Worm (Caenorhabditis elegans) whole organism, young adult: ENCODE measurements around the gene adt-2.
A peak's percentile ranks its signal among the peaks of the same experiment; 100 is the strongest.

ENCODE experiments used
- B0035.1 ChIP-seq: sonication (generic microtip); optimal IDR thresholded peaks from 2 replicates; lab custom pipeline; 2016; ENCODE audit warnings: missing genetic modification characterization, mild to moderate bottlenecking, missing compliant biosample characterization, missing genotype, missing genetic modification reagents
- B0336.3 ChIP-seq: fragments of 200-800 bp; sonication (Bioruptor generic); IDR thresholded peaks from 2 replicates; pipeline ENCODE4 v1.3.6; 2022; ENCODE audit warnings: missing genetic modification characterization, missing compliant biosample characterization
- C17E4.6 ChIP-seq: fragments of 200-800 bp; sonication (Bioruptor generic); IDR thresholded peaks from 2 replicates; pipeline ENCODE4 v1.3.6; 2022; ENCODE audit warnings: missing genetic modification reagents, missing genetic modification characterization, missing compliant biosample characterization
- F22D6.2 ChIP-seq: sonication (generic microtip); optimal IDR thresholded peaks from 2 replicates; lab custom pipeline; 2016; ENCODE audit warnings: mild to moderate bottlenecking, missing genetic modification characterization, missing compliant biosample characterization
- F39B2.1 ChIP-seq: fragments of 200-800 bp; sonication (Bioruptor generic); IDR thresholded peaks from 2 replicates; pipeline ENCODE4 v1.3.6; 2022; ENCODE audit warnings: missing genetic modification reagents, missing genetic modification characterization, missing compliant biosample characterization
- F57A8.1 ChIP-seq: fragments of 200-800 bp; sonication (Bioruptor generic); optimal IDR thresholded peaks from 2 replicates; lab custom pipeline; 2018; ENCODE audit warnings: mild to moderate bottlenecking, missing genetic modification characterization, moderate library complexity, missing compliant biosample characterization
- ZK185.1 ChIP-seq: sonication (generic microtip); optimal IDR thresholded peaks from 2 replicates; lab custom pipeline; 2016; ENCODE audit warnings: mild to moderate bottlenecking, missing genetic modification characterization, missing compliant biosample characterization; ENCODE audit not compliant: poor library complexity, severe bottlenecking
- akir-1 ChIP-seq: fragments of 200-800 bp; sonication (Bioruptor generic); optimal IDR thresholded peaks from 2 replicates; lab custom pipeline; 2018; ENCODE audit warnings: mild to moderate bottlenecking, missing genetic modification characterization, moderate library complexity, missing compliant biosample characterization
- ama-1 ChIP-seq, 3 experiments: fragments of 150-350 bp in 1 of 3; sonication (generic microtip) in 2 of 3; optimal IDR thresholded peaks; 2 replicates each; lab custom pipeline; 2014 to 2018; ENCODE audit warnings: missing biosample characterization in 2 of 3, missing genetic modification characterization in 2 of 3, missing genetic modification reagents in 2 of 3
- aptf-2 ChIP-seq: fragments of 200-800 bp; sonication (Bioruptor generic); conservative IDR thresholded peaks from 2 replicates; pipeline ENCODE4 v1.3.6; 2022; ENCODE audit warnings: missing genetic modification reagents, missing genetic modification characterization, missing compliant biosample characterization
- atf-7 ChIP-seq: sonication (generic microtip); optimal IDR thresholded peaks from 2 replicates; lab custom pipeline; 2017; ENCODE audit warnings: mild to moderate bottlenecking, missing genetic modification characterization, missing compliant biosample characterization
- attf-5 ChIP-seq: fragments of 200-800 bp; sonication (Bioruptor generic); optimal IDR thresholded peaks from 2 replicates; lab custom pipeline; 2018; ENCODE audit warnings: mild to moderate bottlenecking, missing genetic modification characterization, missing compliant biosample characterization
- bed-1 ChIP-seq: fragments of 200-800 bp; sonication (Bioruptor generic); IDR thresholded peaks from 2 replicates; pipeline ENCODE4 v1.3.6; 2022; ENCODE audit warnings: missing genetic modification reagents, missing genetic modification characterization, missing compliant biosample characterization
- ccch-3 ChIP-seq: fragments of 200-800 bp; sonication (Bioruptor generic); optimal IDR thresholded peaks from 2 replicates; lab custom pipeline; 2018; ENCODE audit warnings: mild to moderate bottlenecking, missing genetic modification characterization, missing compliant biosample characterization
- cebp-2 ChIP-seq: fragments of 200-800 bp; sonication (Bioruptor generic); IDR thresholded peaks from 2 replicates; pipeline ENCODE4 v1.3.6; 2022; ENCODE audit warnings: missing genetic modification characterization, missing compliant biosample characterization
- ceh-58 ChIP-seq: fragments of 200-800 bp; sonication (Bioruptor generic); IDR thresholded peaks from 2 replicates; pipeline ENCODE4 v1.3.6; 2022; ENCODE audit warnings: missing genetic modification characterization, missing compliant biosample characterization
- die-1 ChIP-seq: sonication (generic microtip); optimal IDR thresholded peaks from 2 replicates; lab custom pipeline; 2016; ENCODE audit warnings: missing genotype, mild to moderate bottlenecking, missing genetic modification characterization, missing compliant biosample characterization
- dox-1 ChIP-seq: fragments of 200-800 bp; sonication (Bioruptor generic); IDR thresholded peaks from 2 replicates; pipeline ENCODE4 v1.3.6; 2022; ENCODE audit warnings: missing genetic modification reagents, missing genetic modification characterization, missing compliant biosample characterization
- dpff-1 ChIP-seq: sonication (generic microtip); optimal IDR thresholded peaks from 2 replicates; lab custom pipeline; 2017; ENCODE audit warnings: mild to moderate bottlenecking, missing genetic modification characterization, missing compliant biosample characterization
- egl-44 ChIP-seq: fragments of 200-800 bp; sonication (Bioruptor generic); IDR thresholded peaks from 2 replicates; pipeline ENCODE4 v1.3.6; 2022; ENCODE audit warnings: missing genetic modification reagents, missing genetic modification characterization, missing compliant biosample characterization
- lsy-27 ChIP-seq: sonication (generic microtip); optimal IDR thresholded peaks from 2 replicates; lab custom pipeline; 2017; ENCODE audit warnings: missing genetic modification characterization, mild to moderate bottlenecking, missing compliant biosample characterization, antibody characterized with exemption, missing genotype, borderline replicate concordance; ENCODE audit not compliant: insufficient read depth
- mel-28 ChIP-seq: sonication (generic microtip); optimal IDR thresholded peaks from 2 replicates; lab custom pipeline; 2016; ENCODE audit warnings: borderline replicate concordance, mild to moderate bottlenecking, missing genetic modification characterization, missing compliant biosample characterization
- mes-4 ChIP-seq: sonication (generic microtip); optimal IDR thresholded peaks from 2 replicates; lab custom pipeline; 2016; ENCODE audit warnings: missing genotype, missing genetic modification characterization, missing compliant biosample characterization
- nfya-2 ChIP-seq: fragments of 200-800 bp; sonication (Bioruptor generic); IDR thresholded peaks from 2 replicates; pipeline ENCODE4 v1.3.6; 2022; ENCODE audit warnings: missing genetic modification reagents, missing genetic modification characterization, missing compliant biosample characterization
- nfyb-1 ChIP-seq: fragments of 200-800 bp; sonication (Bioruptor generic); IDR thresholded peaks from 2 replicates; pipeline ENCODE4 v1.3.6; 2022; ENCODE audit warnings: missing genetic modification reagents, missing genetic modification characterization, missing compliant biosample characterization
- nhr-120 ChIP-seq: fragments of 200-800 bp; sonication (Bioruptor generic); IDR thresholded peaks from 2 replicates; pipeline ENCODE4 v1.3.6; 2022; ENCODE audit warnings: missing genetic modification characterization, missing compliant biosample characterization
- nhr-179 ChIP-seq: sonication (generic microtip); optimal IDR thresholded peaks from 2 replicates; lab custom pipeline; 2016; ENCODE audit warnings: mild to moderate bottlenecking, missing genetic modification characterization, missing compliant biosample characterization
- nhr-27 ChIP-seq: fragments of 200-800 bp; sonication (Bioruptor generic); optimal IDR thresholded peaks from 2 replicates; lab custom pipeline; 2018; ENCODE audit warnings: mild to moderate bottlenecking, missing genetic modification characterization, moderate library complexity, missing compliant biosample characterization
- pha-4 ChIP-seq: fragments of 150-350 bp; sonication (generic microtip); optimal IDR thresholded peaks from 2 replicates; lab custom pipeline; 2014; ENCODE audit warnings: missing biosample characterization, missing genetic modification reagents, missing genetic modification characterization
- rcor-1 ChIP-seq: fragments of 200-800 bp; sonication (Bioruptor generic); IDR thresholded peaks from 2 replicates; pipeline ENCODE4 v1.3.6; 2022; ENCODE audit warnings: missing genetic modification reagents, missing genetic modification characterization, missing compliant biosample characterization
- rec-8 ChIP-seq, 2 experiments: sonication (generic microtip); optimal IDR thresholded peaks; 2 replicates each; lab custom pipeline; 2016; ENCODE audit warnings: mild to moderate bottlenecking in 2 of 2, missing genetic modification characterization in 2 of 2, missing genetic modification reagents in 2 of 2, missing genotype in 2 of 2, missing biosample characterization in 1 of 2, missing compliant biosample characterization in 1 of 2, moderate library complexity in 1 of 2
- repo-1 ChIP-seq: sonication (generic microtip); optimal IDR thresholded peaks from 2 replicates; lab custom pipeline; 2017; ENCODE audit warnings: mild to moderate bottlenecking, missing genetic modification characterization, missing compliant biosample characterization
- snpc-1.1 ChIP-seq: sonication (generic microtip); optimal IDR thresholded peaks from 2 replicates; lab custom pipeline; 2017; ENCODE audit warnings: missing genetic modification characterization, mild to moderate bottlenecking, missing compliant biosample characterization, antibody characterized with exemption, moderate library complexity, missing genotype, missing genetic modification reagents; ENCODE audit not compliant: insufficient read depth
- somi-1 ChIP-seq: fragments of 200-800 bp; sonication (Bioruptor generic); optimal IDR thresholded peaks from 2 replicates; lab custom pipeline; 2018; ENCODE audit warnings: mild to moderate bottlenecking, missing genetic modification characterization, missing compliant biosample characterization
- tbp1 ChIP-seq: fragments of 200-800 bp; sonication (Bioruptor generic); optimal IDR thresholded peaks from 2 replicates; lab custom pipeline; 2018; ENCODE audit warnings: mild to moderate bottlenecking, missing genetic modification characterization, missing compliant biosample characterization
- tlf-1 ChIP-seq: fragments of 200-800 bp; sonication (Bioruptor generic); optimal IDR thresholded peaks from 2 replicates; lab custom pipeline; 2018; ENCODE audit warnings: mild to moderate bottlenecking, missing genetic modification characterization, missing compliant biosample characterization
- unc-62 ChIP-seq: fragments of 150-350 bp; optimal IDR thresholded peaks from 2 replicates; lab custom pipeline; 2014; ENCODE audit warnings: missing biosample characterization, missing genetic modification reagents, missing genetic modification characterization
- xnd-1 ChIP-seq: sonication (generic microtip); optimal IDR thresholded peaks from 2 replicates; lab custom pipeline; 2016; ENCODE audit warnings: missing genotype, missing genetic modification reagents, missing genetic modification characterization, missing compliant biosample characterization
- zfh-2 ChIP-seq: fragments of 200-800 bp; sonication (Bioruptor generic); conservative IDR thresholded peaks from 2 replicates; pipeline ENCODE4 v1.3.6; 2022; ENCODE audit warnings: missing genetic modification reagents, missing genetic modification characterization, missing compliant biosample characterization
- ztf-18 ChIP-seq: sonication (generic microtip); optimal IDR thresholded peaks from 2 replicates; lab custom pipeline; 2016; ENCODE audit warnings: missing genotype, mild to moderate bottlenecking, missing genetic modification characterization, missing compliant biosample characterization
- ztf-26 ChIP-seq: sonication (generic microtip); optimal IDR thresholded peaks from 2 replicates; lab custom pipeline; 2017; ENCODE audit warnings: missing genetic modification characterization, missing compliant biosample characterization
- ztf-3 ChIP-seq: fragments of 200-800 bp; sonication (Bioruptor generic); optimal IDR thresholded peaks from 2 replicates; lab custom pipeline; 2018; ENCODE audit warnings: mild to moderate bottlenecking, missing genetic modification characterization, missing compliant biosample characterization

Gene adt-2

DNA sequence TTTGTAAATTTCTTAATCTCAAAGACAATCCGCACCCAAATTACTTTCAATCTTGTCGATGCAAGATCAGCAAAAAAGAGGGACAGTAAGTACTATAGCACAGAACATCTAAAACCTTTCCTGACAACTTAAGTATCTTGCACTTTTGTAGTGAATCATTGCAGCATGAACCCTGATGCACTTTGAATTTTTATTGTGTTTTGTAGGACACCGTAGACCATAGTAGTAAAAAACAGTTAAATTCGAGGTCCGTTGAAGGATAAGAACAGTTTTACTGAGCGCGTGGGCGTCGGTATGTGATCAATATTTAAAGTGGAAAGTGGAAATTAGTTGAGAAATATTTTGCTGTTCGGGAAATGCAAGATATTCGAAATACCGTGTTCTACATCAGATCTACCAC is 3.8 kb upstream of the adt-2 start (continued):
- TF ChIP-seq nfyb-1 (GFP tag; lab: Robert Waterston, UW) (no peak), attf-5 (no peak)

- TF ChIP-seq mel-28 (no peak), rcor-1 (GFP tag; lab: Robert Waterston, UW) (no peak), somi-1 (GFP tag; lab: Kevin White, UChicago) (no peak), attf-5 (no peak), dpff-1 (tag; lab: Kevin White, UChicago) (no peak), bed-1 (GFP tag; lab: Robert Waterston, UW) (no peak), rec-8 (tag; optimal IDR thresholded peaks at IDR 0.05; lab: Kevin White, UChicago) (no peak), ccch-3 (GFP tag; lab: Kevin White, UChicago) (no peak), snpc-1.1 (tag; lab: Kevin White, UChicago) (no peak), xnd-1 (tag; lab: Kevin White, UChicago) (no peak), ceh-58 (GFP tag; lab: Robert Waterston, UW) (no peak), nhr-179 (tag; lab: Kevin White, UChicago) (no peak), aptf-2 (GFP tag; lab: Robert Waterston, UW) (no peak), egl-44 (no peak), dox-1 (GFP tag; lab: Robert Waterston, UW) (no peak), F39B2.1 (GFP tag; lab: Robert Waterston, UW) (no peak), unc-62 (GFP tag; lab: Kevin White, UChicago) (no peak), die-1 (no peak), C17E4.6 (GFP tag; lab: Robert Waterston, UW) (no peak), repo-1 (no peak)
These were observed 2.1 kb upstream of the adt-2 start for ce11 chrX:7583930-7584329.

DNA sequence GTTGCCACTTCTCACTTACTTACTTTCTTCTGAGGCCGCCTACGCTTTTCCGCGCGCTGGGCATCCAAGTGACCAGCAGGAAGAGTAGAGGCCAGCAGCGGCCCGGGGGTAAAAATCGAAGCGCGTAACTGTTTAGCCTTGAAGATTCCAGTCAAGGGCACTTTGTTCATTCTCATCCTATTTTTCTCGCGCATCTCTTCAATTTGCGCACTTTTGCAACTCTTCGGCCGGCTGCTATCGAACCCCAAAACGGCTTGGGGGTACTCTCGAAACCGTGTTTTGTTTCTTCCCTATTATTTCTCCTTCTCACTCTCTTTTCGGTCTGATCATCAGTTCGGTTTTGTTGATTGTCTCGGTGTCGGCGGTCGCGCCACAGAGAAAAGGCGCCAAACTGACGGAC is 579 bp downstream of the adt-2 start:
- TF ChIP-seq lsy-27 (tag; lab: Kevin White, UChicago): no peak
- TF ChIP-seq ztf-26: peak; percentile 5
- no peak for TF ChIP-seq akir-1
- TF ChIP-seq zfh-2 (GFP tag; lab: Robert Waterston, UW): peak; percentile 52; the same call in 1 of the 2 replicates
- no peak for TF ChIP-seq dox-1 (GFP tag; lab: Robert Waterston, UW)
- TF ChIP-seq ama-1 (optimal IDR thresholded peaks at IDR 0.05; lab: Kevin White, UChicago): no peak
- TF ChIP-seq ama-1 (GFP tag; optimal IDR thresholded peaks at IDR 0.05; lab: Kevin White, UChicago): no peak
- TF ChIP-seq atf-7 (tag; lab: Kevin White, UChicago): no peak
- TF ChIP-seq ZK185.1 (tag; lab: Kevin White, UChicago): no peak
- TF ChIP-seq F57A8.1 (GFP tag; lab: Kevin White, UChicago): no peak
- no peak for TF ChIP-seq nhr-120 (GFP tag; lab: Robert Waterston, UW)
- no peak for TF ChIP-seq pha-4 (tag; lab: Kevin White, UChicago)
- TF ChIP-seq nhr-27 (tag; lab: Kevin White, UChicago): no peak
- TF ChIP-seq B0336.3: no peak

ce11 chrX:7587741-7588235 is 1.8 kb downstream of the adt-2 start:
- TF ChIP-seq tlf-1 (no peak), mes-4 (tag; lab: Kevin White, UChicago) (no peak), B0035.1 (tag; lab: Kevin White, UChicago) (no peak), ztf-3 (GFP tag; lab: Kevin White, UChicago) (no peak), F22D6.2 (no peak), ztf-18 (tag; lab: Kevin White, UChicago) (no peak), somi-1 (GFP tag; lab: Kevin White, UChicago) (no peak), nfya-2 (GFP tag; lab: Robert Waterston, UW) (no peak), tbp1 (no peak), cebp-2 (GFP tag; lab: Robert Waterston, UW) (no peak)
- TF ChIP-seq, all 124 proteins: peak for 0
